Worm (Caenorhabditis elegans) whole organism, young adult: Measurements from ENCODE around the gene H04M03.3.

Experiments
- C17E4.6 ChIP-seq: fragments of 200-800 bp; sonication (Bioruptor generic); IDR thresholded peaks from 2 replicates; pipeline ENCODE4 v1.3.6; 2022; ENCODE audit warnings: missing genetic modification reagents, missing genetic modification characterization, missing compliant biosample characterization
- F23B12.7 ChIP-seq: sonication (generic microtip); optimal IDR thresholded peaks from 2 replicates; lab custom pipeline; 2017; ENCODE audit warnings: missing genetic modification characterization, mild to moderate bottlenecking, missing compliant biosample characterization, antibody characterized with exemption, moderate library complexity; ENCODE audit not compliant: insufficient read depth
- F37B4.10 ChIP-seq: fragments of 200-800 bp; sonication (Bioruptor generic); IDR thresholded peaks from 2 replicates; pipeline ENCODE4 v1.3.6; 2022; ENCODE audit warnings: missing genetic modification characterization, missing compliant biosample characterization
- F49E8.2 ChIP-seq: sonication (generic microtip); optimal IDR thresholded peaks from 3 replicates; lab custom pipeline; 2017; ENCODE audit warnings: missing genetic modification characterization, mild to moderate bottlenecking, missing compliant biosample characterization, antibody characterized with exemption, moderate library complexity; ENCODE audit not compliant: insufficient read depth
- F55B11.4 ChIP-seq: sonication (generic microtip); optimal IDR thresholded peaks from 2 replicates; lab custom pipeline; 2016; ENCODE audit warnings: missing compliant biosample characterization, missing genetic modification characterization, borderline replicate concordance; ENCODE audit not compliant: insufficient read depth
- F57C9.4 ChIP-seq: sonication (generic microtip); optimal IDR thresholded peaks from 2 replicates; lab custom pipeline; 2017; ENCODE audit warnings: mild to moderate bottlenecking, missing genetic modification characterization, missing compliant biosample characterization
- Y79H2A.3 ChIP-seq: fragments of 200-800 bp; sonication (Bioruptor generic); conservative IDR thresholded peaks from 2 replicates; pipeline ENCODE4 v1.3.6; 2022; ENCODE audit warnings: missing genetic modification reagents, missing genetic modification characterization, missing compliant biosample characterization
- Y95B8A.8 ChIP-seq: fragments of 200-800 bp; sonication (Bioruptor generic); IDR thresholded peaks from 2 replicates; pipeline ENCODE4 v1.3.6; 2022; ENCODE audit warnings: missing genetic modification reagents, missing genetic modification characterization, missing compliant biosample characterization
- aptf-3 ChIP-seq: fragments of 200-800 bp; sonication (Bioruptor generic); IDR thresholded peaks from 2 replicates; pipeline ENCODE4 v1.3.6; 2022; ENCODE audit warnings: missing genetic modification characterization, missing compliant biosample characterization
- athp-1 ChIP-seq: sonication (generic microtip); optimal IDR thresholded peaks from 2 replicates; lab custom pipeline; 2017; ENCODE audit warnings: mild to moderate bottlenecking, missing genetic modification characterization, missing compliant biosample characterization
- attf-5 ChIP-seq: fragments of 200-800 bp; sonication (Bioruptor generic); optimal IDR thresholded peaks from 2 replicates; lab custom pipeline; 2018; ENCODE audit warnings: mild to moderate bottlenecking, missing genetic modification characterization, missing compliant biosample characterization
- ceh-40 ChIP-seq: fragments of 200-800 bp; sonication (Bioruptor generic); IDR thresholded peaks from 2 replicates; pipeline ENCODE4 v1.3.6; 2022; ENCODE audit warnings: missing genetic modification characterization, missing compliant biosample characterization
- die-1 ChIP-seq: sonication (generic microtip); optimal IDR thresholded peaks from 2 replicates; lab custom pipeline; 2016; ENCODE audit warnings: missing genotype, mild to moderate bottlenecking, missing genetic modification characterization, missing compliant biosample characterization
- ets-4 ChIP-seq: fragments of 200-800 bp; sonication (Bioruptor generic); optimal IDR thresholded peaks from 2 replicates; lab custom pipeline; 2018; ENCODE audit warnings: mild to moderate bottlenecking, missing genetic modification characterization, missing compliant biosample characterization
- hmg-1.2 ChIP-seq: fragments of 200-800 bp; sonication (Bioruptor generic); IDR thresholded peaks from 2 replicates; pipeline ENCODE4 v1.3.6; 2022; ENCODE audit warnings: missing genetic modification reagents, missing genetic modification characterization, missing compliant biosample characterization
- hmg-20 ChIP-seq: fragments of 200-800 bp; sonication (Bioruptor generic); IDR thresholded peaks from 2 replicates; pipeline ENCODE4 v1.3.6; 2022; ENCODE audit warnings: missing genetic modification reagents, missing genetic modification characterization, missing compliant biosample characterization
- hrde-1 ChIP-seq: sonication (generic microtip); optimal IDR thresholded peaks from 2 replicates; lab custom pipeline; 2016; ENCODE audit warnings: missing genetic modification characterization, mild to moderate bottlenecking, missing compliant biosample characterization, moderate library complexity, missing genotype, missing genetic modification reagents, borderline replicate concordance
- let-526 ChIP-seq: fragments of 200-800 bp; sonication (Bioruptor generic); IDR thresholded peaks from 2 replicates; pipeline ENCODE4 v1.3.6; 2022; ENCODE audit warnings: missing genetic modification reagents, missing genetic modification characterization, missing compliant biosample characterization
- lir-1 ChIP-seq: fragments of 200-800 bp; sonication (Bioruptor generic); conservative IDR thresholded peaks from 2 replicates; pipeline ENCODE4 v1.3.6; 2022; ENCODE audit warnings: missing genetic modification reagents, missing genetic modification characterization, missing compliant biosample characterization
- lsy-27 ChIP-seq: sonication (generic microtip); optimal IDR thresholded peaks from 2 replicates; lab custom pipeline; 2017; ENCODE audit warnings: missing genetic modification characterization, mild to moderate bottlenecking, missing compliant biosample characterization, antibody characterized with exemption, missing genotype, borderline replicate concordance; ENCODE audit not compliant: insufficient read depth
- madf-3 ChIP-seq: fragments of 200-800 bp; sonication (Bioruptor generic); IDR thresholded peaks from 2 replicates; pipeline ENCODE4 v1.3.6; 2022; ENCODE audit warnings: missing genetic modification reagents, missing genetic modification characterization, missing compliant biosample characterization
- mes-4 ChIP-seq: sonication (generic microtip); optimal IDR thresholded peaks from 2 replicates; lab custom pipeline; 2016; ENCODE audit warnings: missing genotype, missing genetic modification characterization, missing compliant biosample characterization
- nfya-1 ChIP-seq: sonication (generic microtip); optimal IDR thresholded peaks from 2 replicates; lab custom pipeline; 2017; ENCODE audit warnings: antibody characterized with exemption, missing compliant biosample characterization, missing genetic modification characterization, borderline replicate concordance; ENCODE audit not compliant: insufficient read depth
- nfyb-1 ChIP-seq: fragments of 200-800 bp; sonication (Bioruptor generic); IDR thresholded peaks from 2 replicates; pipeline ENCODE4 v1.3.6; 2022; ENCODE audit warnings: missing genetic modification reagents, missing genetic modification characterization, missing compliant biosample characterization
- nhr-27 ChIP-seq: fragments of 200-800 bp; sonication (Bioruptor generic); optimal IDR thresholded peaks from 2 replicates; lab custom pipeline; 2018; ENCODE audit warnings: mild to moderate bottlenecking, missing genetic modification characterization, moderate library complexity, missing compliant biosample characterization
- pbrm-1 ChIP-seq: fragments of 200-800 bp; sonication (Bioruptor generic); IDR thresholded peaks from 2 replicates; pipeline ENCODE4 v1.3.6; 2022; ENCODE audit warnings: missing genetic modification reagents, missing genetic modification characterization, missing compliant biosample characterization
- sea-2 ChIP-seq: fragments of 200-800 bp; sonication (Bioruptor generic); IDR thresholded peaks from 2 replicates; pipeline ENCODE4 v1.3.6; 2022; ENCODE audit warnings: missing genetic modification characterization, missing compliant biosample characterization
- snpc-1.1 ChIP-seq: sonication (generic microtip); optimal IDR thresholded peaks from 2 replicates; lab custom pipeline; 2017; ENCODE audit warnings: missing genetic modification characterization, mild to moderate bottlenecking, missing compliant biosample characterization, antibody characterized with exemption, moderate library complexity, missing genotype, missing genetic modification reagents; ENCODE audit not compliant: insufficient read depth
- snpc-1.3 ChIP-seq: sonication (generic microtip); optimal IDR thresholded peaks from 2 replicates; lab custom pipeline; 2017; ENCODE audit warnings: missing genetic modification characterization, mild to moderate bottlenecking, missing compliant biosample characterization, antibody characterized with exemption, moderate library complexity, missing genotype, missing genetic modification reagents; ENCODE audit not compliant: insufficient read depth
- snpc-3.4 ChIP-seq: sonication (generic microtip); optimal IDR thresholded peaks from 2 replicates; lab custom pipeline; 2017; ENCODE audit warnings: missing genetic modification characterization, mild to moderate bottlenecking, missing compliant biosample characterization, antibody characterized with exemption, moderate library complexity, missing genotype, missing genetic modification reagents
- tlf-1 ChIP-seq: fragments of 200-800 bp; sonication (Bioruptor generic); optimal IDR thresholded peaks from 2 replicates; lab custom pipeline; 2018; ENCODE audit warnings: mild to moderate bottlenecking, missing genetic modification characterization, missing compliant biosample characterization
- unc-130 ChIP-seq: sonication (generic microtip); optimal IDR thresholded peaks from 2 replicates; lab custom pipeline; 2016; ENCODE audit warnings: missing genetic modification reagents, missing genetic modification characterization, missing compliant biosample characterization
- zim-3 ChIP-seq: sonication (generic microtip); optimal IDR thresholded peaks from 2 replicates; lab custom pipeline; 2017; ENCODE audit warnings: mild to moderate bottlenecking, missing genetic modification characterization, moderate library complexity, missing compliant biosample characterization
- ztf-25 ChIP-seq: fragments of 200-800 bp; sonication (Bioruptor generic); IDR thresholded peaks from 2 replicates; pipeline ENCODE4 v1.3.6; 2022; ENCODE audit warnings: missing genetic modification reagents, missing genetic modification characterization, missing compliant biosample characterization
- ztf-3 ChIP-seq: fragments of 200-800 bp; sonication (Bioruptor generic); optimal IDR thresholded peaks from 2 replicates; lab custom pipeline; 2018; ENCODE audit warnings: mild to moderate bottlenecking, missing genetic modification characterization, missing compliant biosample characterization

The H04M03.3 gene

ce11 chrIV:5858212-5858611, 33.2 kb upstream of the H04M03.3 start:
- TF ChIP-seq nfya-1 (tag; lab: Kevin White, UChicago): no peak
- no peak for TF ChIP-seq ceh-40 (GFP tag; lab: Robert Waterston, UW)
- TF ChIP-seq hrde-1 (tag; lab: Kevin White, UChicago): no peak
- TF ChIP-seq, all 124 proteins: peak for 0

ce11 chrIV:5859876-5860275, 31.5 kb upstream of the H04M03.3 start, which contains the start of gene C06E7.4:
Gene C06E7.4, minus strand, starts transcription at chrIV:5859976.
- TF ChIP-seq madf-3 (GFP tag; lab: Robert Waterston, UW) (no peak), lsy-27 (tag; lab: Kevin White, UChicago) (no peak), ztf-25 (GFP tag; lab: Robert Waterston, UW) (no peak), hmg-20 (GFP tag; lab: Robert Waterston, UW) (no peak), F57C9.4 (no peak), hmg-1.2 (GFP tag; lab: Robert Waterston, UW) (no peak), snpc-1.1 (tag; lab: Kevin White, UChicago) (no peak), ztf-3 (GFP tag; lab: Kevin White, UChicago) (no peak), nfyb-1 (GFP tag; lab: Robert Waterston, UW) (no peak)

- no peak for TF ChIP-seq C17E4.6 (GFP tag; lab: Robert Waterston, UW)
These were observed 30.6 kb upstream of the H04M03.3 start for ce11 chrIV:5860762-5861161.

ce11 chrIV:5865818-5866217, 25.5 kb upstream of the H04M03.3 start, which contains the start of gene spe-27:
Gene spe-27, minus strand, starts transcription at chrIV:5865918.
- TF ChIP-seq F49E8.2: no peak
- no peak for TF ChIP-seq lir-1 (GFP tag; lab: Robert Waterston, UW)
- no peak for TF ChIP-seq snpc-3.4 (tag; lab: Kevin White, UChicago)
- no peak for TF ChIP-seq ets-4 (GFP tag; lab: Kevin White, UChicago)
- TF ChIP-seq F23B12.7 (tag; lab: Kevin White, UChicago): no peak
- TF ChIP-seq attf-5 (GFP tag; lab: Kevin White, UChicago): no peak
- no peak for TF ChIP-seq unc-130 (GFP tag; lab: Kevin White, UChicago)
- no peak for TF ChIP-seq Y95B8A.8 (GFP tag; lab: Robert Waterston, UW)
- TF ChIP-seq nhr-27 (tag; lab: Kevin White, UChicago): no peak
- no peak for TF ChIP-seq let-526 (GFP tag; lab: Robert Waterston, UW)
- TF ChIP-seq Y79H2A.3 (GFP tag; lab: Robert Waterston, UW): no peak
- TF ChIP-seq F55B11.4 (tag; lab: Kevin White, UChicago): no peak
- no peak for TF ChIP-seq mes-4 (tag; lab: Kevin White, UChicago)
- TF ChIP-seq tlf-1 (GFP tag; lab: Kevin White, UChicago): no peak
- TF ChIP-seq F37B4.10 (GFP tag; lab: Robert Waterston, UW): no peak
- TF ChIP-seq aptf-3 (GFP tag; lab: Robert Waterston, UW): no peak
- no peak for TF ChIP-seq snpc-1.3

ce11 chrIV:5867189-5867588, 24.2 kb upstream of the H04M03.3 start, which contains the start of gene C06E7.88:
Gene C06E7.88, minus strand, starts transcription at chrIV:5867289.
- TF ChIP-seq sea-2 (GFP tag; lab: Robert Waterston, UW): no peak
- TF ChIP-seq ztf-25 (GFP tag; lab: Robert Waterston, UW): no peak
- TF ChIP-seq zim-3 (tag; lab: Kevin White, UChicago): no peak
- TF ChIP-seq die-1 (tag; lab: Kevin White, UChicago): no peak
- no peak for TF ChIP-seq pbrm-1 (GFP tag; lab: Robert Waterston, UW)
- no peak for TF ChIP-seq athp-1 (tag; lab: Kevin White, UChicago)
